Worm (Caenorhabditis elegans): ENCODE data around the gene Y55F3BR.6.

Y55F3BR.6 gene

DNA sequence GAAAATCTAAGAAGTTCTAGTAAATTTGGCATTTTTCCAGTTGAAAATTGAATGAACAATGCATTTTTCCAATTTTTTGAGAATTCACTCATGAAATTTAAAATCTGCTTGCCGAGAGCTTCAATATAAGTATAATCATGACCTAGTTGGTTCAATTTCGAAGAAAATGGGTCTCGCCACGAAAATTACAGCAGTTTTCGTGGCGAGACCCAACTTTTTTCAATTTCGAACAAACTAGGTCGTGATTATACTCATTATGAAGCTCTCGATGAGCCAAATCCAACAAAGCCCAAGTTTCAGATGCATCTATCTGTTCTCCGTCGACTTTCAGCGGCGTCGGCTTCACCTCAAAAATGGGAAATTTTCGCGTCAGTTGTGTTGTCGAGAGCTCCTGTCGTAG, 41.4 kb downstream of the Y55F3BR.6 start, which contains the start of gene mrpl-46:
mrpl-46 (plus strand) TSS at position 301 of the 400 bp plus-strand sequence.
- TF ChIP-seq hlh-6 (tag; optimal IDR thresholded peaks at IDR 0.05): no peak
- TF ChIP-seq ceh-45 (GFP tag; IDR thresholded peaks at IDR 0.05): no peak
- TF ChIP-seq pqm-1 (tag; optimal IDR thresholded peaks at IDR 0.05): no peak
- TF ChIP-seq unc-42 (tag; optimal IDR thresholded peaks at IDR 0.05): no peak
- TF ChIP-seq ceh-31 (tag; optimal IDR thresholded peaks at IDR 0.05): no peak
- no peak for TF ChIP-seq dmd-4 (tag; optimal IDR thresholded peaks at IDR 0.05; ENCODE audit: borderline replicate concordance)
- TF ChIP-seq nhr-11 (tag; optimal IDR thresholded peaks at IDR 0.05): no peak
- no peak for TF ChIP-seq pat-9 (tag; optimal IDR thresholded peaks at IDR 0.05)
- TF ChIP-seq mec-3 (tag; optimal IDR thresholded peaks at IDR 0.05; ENCODE audit: borderline replicate concordance): no peak

DNA sequence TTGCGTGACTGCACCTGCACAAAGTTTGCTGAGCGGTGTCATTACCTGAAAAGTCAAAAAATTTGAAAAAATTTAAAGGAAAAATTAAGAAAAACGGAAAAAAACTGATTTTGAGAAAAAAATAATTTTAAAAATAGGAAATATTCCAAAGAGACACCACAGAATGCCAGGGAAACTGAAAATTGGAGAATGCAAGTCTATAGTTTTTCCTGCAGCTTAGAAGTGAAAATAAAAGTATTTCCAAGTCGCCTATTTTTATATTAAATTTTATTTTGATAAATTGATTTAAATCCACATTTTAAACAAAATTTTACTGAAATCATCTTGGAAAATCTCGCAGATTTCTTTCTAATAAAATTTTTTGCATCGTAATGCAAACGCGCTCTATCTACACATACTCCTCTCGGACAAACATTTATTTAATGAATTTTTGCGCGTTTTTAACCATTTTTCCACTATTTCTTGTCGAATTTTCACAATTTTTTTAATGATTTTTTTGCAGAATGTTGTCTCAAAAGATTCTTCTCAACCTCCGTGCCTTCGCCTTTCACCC, 45.3 kb downstream of the Y55F3BR.6 start, which contains the start of the genes F56B3.11 and ech-5:
F56B3.11 (minus strand) TSS at position 51 of the 553 bp plus-strand sequence.
ech-5 (plus strand) TSS at position 503 of the 553 bp plus-strand sequence.
- TF ChIP-seq unc-55 (GFP tag; optimal IDR thresholded peaks at IDR 0.05): no peak
- TF ChIP-seq K02D7.2 (tag; optimal IDR thresholded peaks at IDR 0.05): no peak
- peak; percentile 87 for TF ChIP-seq unc-42 (tag; optimal IDR thresholded peaks at IDR 0.05)
- TF ChIP-seq sox-2 (GFP tag; IDR thresholded peaks at IDR 0.05): no peak
- TF ChIP-seq ceh-6 (GFP tag; optimal IDR thresholded peaks at IDR 0.05): no peak
- TF ChIP-seq che-1 (tag; optimal IDR thresholded peaks at IDR 0.05): peak; percentile 23
- TF ChIP-seq hlh-30 (tag; optimal IDR thresholded peaks at IDR 0.05; ENCODE audit: insufficient read depth): no peak
- peak; percentile 94 for TF ChIP-seq hlh-8 (tag; optimal IDR thresholded peaks at IDR 0.05)
- peak; percentile 86 for TF ChIP-seq ets-4 (tag; optimal IDR thresholded peaks at IDR 0.05)
- peak; percentile 96 for TF ChIP-seq zip-5 (tag; optimal IDR thresholded peaks at IDR 0.05)
- TF ChIP-seq unc-3 (GFP tag; conservative IDR thresholded peaks at IDR 0.05): no peak
- peak; percentile 75 for TF ChIP-seq unc-3 (tag; optimal IDR thresholded peaks at IDR 0.05)
- TF ChIP-seq pha-2 (tag; optimal IDR thresholded peaks at IDR 0.05): peak; percentile 72
- TF ChIP-seq tbx-7 (tag; optimal IDR thresholded peaks at IDR 0.05): peak; percentile 78
- no peak for TF ChIP-seq pax-1 (tag; optimal IDR thresholded peaks at IDR 0.05)
- peak; percentile 22 for TF ChIP-seq pag-3 (tag; optimal IDR thresholded peaks at IDR 0.05; ENCODE audit: borderline replicate concordance)
- TF ChIP-seq ceh-2 (tag; optimal IDR thresholded peaks at IDR 0.05): peak; percentile 88
- TF ChIP-seq ceh-9 (tag; optimal IDR thresholded peaks at IDR 0.05): no peak
- no peak for TF ChIP-seq ceh-22 (tag; optimal IDR thresholded peaks at IDR 0.05)
- no peak for TF ChIP-seq hlh-6 (tag; optimal IDR thresholded peaks at IDR 0.05)
- peak; percentile 0 for TF ChIP-seq gmeb-2 (tag; optimal IDR thresholded peaks at IDR 0.05)
- no peak for TF ChIP-seq ceh-48 (tag; optimal IDR thresholded peaks at IDR 0.05)
- TF ChIP-seq mec-3 (tag; optimal IDR thresholded peaks at IDR 0.05; ENCODE audit: borderline replicate concordance): peak; percentile 59
- TF ChIP-seq elt-2 (tag; optimal IDR thresholded peaks at IDR 0.05): peak; percentile 91
- peak; percentile 78 for TF ChIP-seq ttx-3 (tag; optimal IDR thresholded peaks at IDR 0.05)
- peak; percentile 75 for TF ChIP-seq ceh-34 (tag; optimal IDR thresholded peaks at IDR 0.05)
- TF ChIP-seq ceh-18 (tag; optimal IDR thresholded peaks at IDR 0.05): peak; percentile 13
- peak; percentile 61 for TF ChIP-seq fkh-6 (tag; optimal IDR thresholded peaks at IDR 0.05)
- TF ChIP-seq npax-4 (tag; optimal IDR thresholded peaks at IDR 0.05): peak; percentile 36
- peak; percentile 7 for TF ChIP-seq nfya-1 (tag; optimal IDR thresholded peaks at IDR 0.05)
- no peak for TF ChIP-seq odd-2 (tag; optimal IDR thresholded peaks at IDR 0.05)
- peak; percentile 93 for TF ChIP-seq ceh-14 (tag; optimal IDR thresholded peaks at IDR 0.05)
- peak; percentile 23 for TF ChIP-seq ceh-24 (tag; optimal IDR thresholded peaks at IDR 0.05)
- TF ChIP-seq fax-1 (tag; optimal IDR thresholded peaks at IDR 0.05): peak; percentile 93
- TF ChIP-seq sdc-2 (tag; optimal IDR thresholded peaks at IDR 0.05): no peak
- peak; percentile 86 for TF ChIP-seq lim-6 (tag; optimal IDR thresholded peaks at IDR 0.05)
- TF ChIP-seq ceh-31 (tag; optimal IDR thresholded peaks at IDR 0.05): peak; percentile 94
- peak; percentile 78 for TF ChIP-seq ceh-19 (GFP tag; optimal IDR thresholded peaks at IDR 0.05)
- TF ChIP-seq pqm-1 (tag; optimal IDR thresholded peaks at IDR 0.05): peak; percentile 76
- no peak for TF ChIP-seq eyg-1 (tag; optimal IDR thresholded peaks at IDR 0.05)
- TF ChIP-seq F13H6.1 (tag; optimal IDR thresholded peaks at IDR 0.05): peak; percentile 68
- peak; percentile 93 for TF ChIP-seq ref-2 (tag; optimal IDR thresholded peaks at IDR 0.05)
- peak; percentile 49 for TF ChIP-seq C38D4.7 (GFP tag; optimal IDR thresholded peaks at IDR 0.05)
- peak; percentile 93 for TF ChIP-seq tbx-2 (tag; optimal IDR thresholded peaks at IDR 0.05)
- peak; percentile 85 for TF ChIP-seq ahr-1 (tag; optimal IDR thresholded peaks at IDR 0.05)
- TF ChIP-seq hlh-15 (tag; optimal IDR thresholded peaks at IDR 0.05): peak; percentile 65
